Fruit fly (Drosophila melanogaster): Measurements from ENCODE around the gene Coq4.

Gene Coq4

dm6 chr3L:17475979-17476393, 42.6 kb upstream of the Coq4 start, which contains the start of gene CG34250 (continued):
- TF ChIP-seq Trl (optimal IDR thresholded peaks at IDR 0.05) (no peak), Trl (GFP tag; optimal IDR thresholded peaks at IDR 0.05) (no peak), Kr (GFP tag; optimal IDR thresholded peaks at IDR 0.05) (no peak), nerfin-1 (tag; optimal IDR thresholded peaks at IDR 0.05) (peak; percentile 25), shn (GFP tag; optimal IDR thresholded peaks at IDR 0.05) (no peak), oc (tag; optimal IDR thresholded peaks at IDR 0.05) (no peak), jumu (GFP tag; optimal IDR thresholded peaks at IDR 0.05) (no peak), az2 (GFP tag; optimal IDR thresholded peaks at IDR 0.05) (peak; percentile 18), CG7839 (tag; optimal IDR thresholded peaks at IDR 0.05) (peak; percentile 9), Xrp1 (GFP tag; IDR thresholded peaks at IDR 0.05) (no peak), CG3163 (GFP tag; optimal IDR thresholded peaks at IDR 0.05) (no peak), CG17361 (GFP tag; IDR thresholded peaks at IDR 0.05) (peak; percentile 48; the same call in 2 of the 3 replicates), grau (tag; optimal IDR thresholded peaks at IDR 0.05) (peak; percentile 49), CG7357 (GFP tag; IDR thresholded peaks at IDR 0.05) (no peak), CG34422 (GFP tag; IDR thresholded peaks at IDR 0.05) (peak; percentile 48; the same call in 1 of the 3 replicates), onecut (GFP tag; IDR thresholded peaks at IDR 0.05) (peak; percentile 74), PHDP (tag; optimal IDR thresholded peaks at IDR 0.05) (peak; percentile 26), org-1 (GFP tag; optimal IDR thresholded peaks at IDR 0.05) (no peak), Ada2b (GFP tag; IDR thresholded peaks at IDR 0.05) (no peak; the same call in 1 of the 2 replicates), CG11398 (GFP tag; optimal IDR thresholded peaks at IDR 0.05) (no peak), CoRest (tag; optimal IDR thresholded peaks at IDR 0.05) (peak; percentile 46), Atf-2 (GFP tag; optimal IDR thresholded peaks at IDR 0.05) (no peak), CG11695 (GFP tag; IDR thresholded peaks at IDR 0.05) (no peak), hkb (optimal IDR thresholded peaks at IDR 0.05) (peak; percentile 23), hkb (GFP tag; IDR thresholded peaks at IDR 0.05) (no peak; the same call in 1 of the 2 replicates), ro (GFP tag; IDR thresholded peaks at IDR 0.05) (no peak), ind (GFP tag; optimal IDR thresholded peaks at IDR 0.05) (peak; percentile 44), MTF-1 (GFP tag; optimal IDR thresholded peaks at IDR 0.05; ENCODE audit: borderline replicate concordance) (no peak), insv (GFP tag; optimal IDR thresholded peaks at IDR 0.05) (peak in 1 of 2 experiments; percentile 50), row (GFP tag; IDR thresholded peaks at IDR 0.05) (peak; percentile 47; the same call in 1 of the 3 replicates), emc (GFP tag; optimal IDR thresholded peaks at IDR 0.05) (no peak), danr (GFP tag; IDR thresholded peaks at IDR 0.05) (no peak), z (GFP tag; IDR thresholded peaks at IDR 0.05) (no peak), CG11456 (GFP tag; IDR thresholded peaks at IDR 0.05) (no peak), Dad (GFP tag; optimal IDR thresholded peaks at IDR 0.05) (no peak), CG7963 (GFP tag; IDR thresholded peaks at IDR 0.05; ENCODE audit: partially characterized antibody) (no peak), CG1529 (GFP tag; optimal IDR thresholded peaks at IDR 0.05) (no peak), CG17186 (GFP tag; optimal IDR thresholded peaks at IDR 0.05) (peak; percentile 14), CG2678 (tag; optimal IDR thresholded peaks at IDR 0.05) (peak; percentile 15), ci (GFP tag; IDR thresholded peaks at IDR 0.05) (no peak), p53 (GFP tag; optimal IDR thresholded peaks at IDR 0.05) (no peak), CG11085 (GFP tag; IDR thresholded peaks at IDR 0.05) (no peak), ash1 (GFP tag; optimal IDR thresholded peaks at IDR 0.05) (no peak), fd3F (GFP tag; optimal IDR thresholded peaks at IDR 0.05) (no peak), Gug (GFP tag; IDR thresholded peaks at IDR 0.05) (no peak; the same call in 3 of the 4 replicates), br (optimal IDR thresholded peaks at IDR 0.05) (no peak), crol (GFP tag; IDR thresholded peaks at IDR 0.05) (no peak), Nf-YA (GFP tag; IDR thresholded peaks at IDR 0.05) (no peak), Hmr (GFP tag; optimal IDR thresholded peaks at IDR 0.05) (peak; percentile 55), NC2β (GFP tag; optimal IDR thresholded peaks at IDR 0.05) (no peak), CG9215 (GFP tag; IDR thresholded peaks at IDR 0.05) (no peak), toy (GFP tag; IDR thresholded peaks at IDR 0.05) (no peak), CG9932 (GFP tag; IDR thresholded peaks at IDR 0.05) (peak; percentile 66), ssp (GFP tag; IDR thresholded peaks at IDR 0.05) (no peak)
